Worm (Caenorhabditis elegans): Measurements from ENCODE around the gene ZK1321.4.

The ZK1321.4 gene

DNA sequence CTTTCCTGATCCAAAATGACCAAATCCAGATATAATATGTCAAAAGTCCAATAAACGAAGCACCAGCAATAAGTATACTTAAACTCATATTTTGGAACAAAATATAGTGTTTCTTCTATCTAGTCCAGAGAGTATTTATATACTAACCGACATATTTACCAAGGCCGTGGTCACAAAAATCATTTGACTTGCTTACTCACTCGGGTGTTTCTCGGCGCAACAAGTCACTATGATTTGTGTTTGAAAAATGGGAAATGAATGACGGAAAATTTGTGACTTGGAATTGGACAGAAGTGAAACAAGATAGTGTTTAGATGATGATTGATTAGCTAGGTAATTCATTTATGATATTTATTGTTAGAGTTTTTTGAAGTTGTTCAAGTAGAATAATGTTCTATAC is 26.5 kb upstream of the ZK1321.4 start, which contains the start of gene cyp-13A5:
cyp-13A5 (minus strand) TSS at position 112 of the 400 bp plus-strand sequence.
- TF ChIP-seq rpc-1 (optimal IDR thresholded peaks at IDR 0.05) (no peak), rpc-1 (tag; optimal IDR thresholded peaks at IDR 0.05) (no peak), nhr-80 (tag; optimal IDR thresholded peaks at IDR 0.05) (peak; percentile 85), Y79H2A.3 (GFP tag; conservative IDR thresholded peaks at IDR 0.05) (no peak), cebp-1 (GFP tag; IDR thresholded peaks at IDR 0.05) (no peak), cebp-1 (tag; optimal IDR thresholded peaks at IDR 0.05) (peak; percentile 19)

ce11 chrII:9797664-9798063 is 23.9 kb upstream of the ZK1321.4 start, which contains the start of gene cyp-13A4:
Gene cyp-13A4 (minus strand): TSS chrII:9797740.
- TF ChIP-seq nhr-80 (tag; optimal IDR thresholded peaks at IDR 0.05) (peak; percentile 80), cebp-1 (GFP tag; IDR thresholded peaks at IDR 0.05) (no peak), cebp-1 (tag; optimal IDR thresholded peaks at IDR 0.05) (no peak)

DNA sequence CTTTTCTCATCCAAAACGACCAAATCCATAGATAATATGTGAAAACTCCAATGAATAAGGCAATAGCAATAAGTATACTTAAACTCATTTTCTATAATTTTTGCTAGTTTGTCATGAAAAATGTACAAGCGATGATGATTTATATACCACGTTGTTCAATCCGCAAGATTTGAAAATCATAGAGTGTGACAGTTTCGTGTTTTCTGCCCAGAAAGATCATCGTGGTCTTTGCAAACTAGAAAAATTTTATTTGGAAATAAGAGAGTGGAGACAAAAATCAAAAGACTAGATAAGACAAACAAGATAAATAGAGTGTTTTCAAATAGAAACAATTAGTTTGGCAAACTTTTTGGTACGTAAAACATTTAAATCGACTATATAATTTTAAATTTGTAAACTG is 19.5 kb upstream of the ZK1321.4 start, which contains the start of gene cyp-13A3:
cyp-13A3 (minus strand) TSS at position 101 of the 400 bp plus-strand sequence.
- TF ChIP-seq ama-1 (optimal IDR thresholded peaks at IDR 0.05), result no peak
- no peak for TF ChIP-seq ama-1 (GFP tag; optimal IDR thresholded peaks at IDR 0.05)

- TF ChIP-seq cebp-1 (GFP tag; IDR thresholded peaks at IDR 0.05) (peak; percentile 7; the same call in 1 of the 2 replicates), cebp-1 (tag; optimal IDR thresholded peaks at IDR 0.05) (no peak), atf-7 (tag; optimal IDR thresholded peaks at IDR 0.05) (peak; percentile 66), ztf-22 (GFP tag; optimal IDR thresholded peaks at IDR 0.05) (peak; percentile 38), B0261.1 (tag; optimal IDR thresholded peaks at IDR 0.05) (no peak), egrh-3 (GFP tag; IDR thresholded peaks at IDR 0.05) (no peak), F10E7.11 (tag; optimal IDR thresholded peaks at IDR 0.05) (no peak), ets-4 (GFP tag; optimal IDR thresholded peaks at IDR 0.05) (peak; percentile 53), nhr-80 (tag; optimal IDR thresholded peaks at IDR 0.05) (peak; percentile 90), bed-2 (GFP tag; IDR thresholded peaks at IDR 0.05) (no peak)
Measured at ce11 chrII:9791185-9791584, 17.4 kb upstream of the ZK1321.4 start.

DNA sequence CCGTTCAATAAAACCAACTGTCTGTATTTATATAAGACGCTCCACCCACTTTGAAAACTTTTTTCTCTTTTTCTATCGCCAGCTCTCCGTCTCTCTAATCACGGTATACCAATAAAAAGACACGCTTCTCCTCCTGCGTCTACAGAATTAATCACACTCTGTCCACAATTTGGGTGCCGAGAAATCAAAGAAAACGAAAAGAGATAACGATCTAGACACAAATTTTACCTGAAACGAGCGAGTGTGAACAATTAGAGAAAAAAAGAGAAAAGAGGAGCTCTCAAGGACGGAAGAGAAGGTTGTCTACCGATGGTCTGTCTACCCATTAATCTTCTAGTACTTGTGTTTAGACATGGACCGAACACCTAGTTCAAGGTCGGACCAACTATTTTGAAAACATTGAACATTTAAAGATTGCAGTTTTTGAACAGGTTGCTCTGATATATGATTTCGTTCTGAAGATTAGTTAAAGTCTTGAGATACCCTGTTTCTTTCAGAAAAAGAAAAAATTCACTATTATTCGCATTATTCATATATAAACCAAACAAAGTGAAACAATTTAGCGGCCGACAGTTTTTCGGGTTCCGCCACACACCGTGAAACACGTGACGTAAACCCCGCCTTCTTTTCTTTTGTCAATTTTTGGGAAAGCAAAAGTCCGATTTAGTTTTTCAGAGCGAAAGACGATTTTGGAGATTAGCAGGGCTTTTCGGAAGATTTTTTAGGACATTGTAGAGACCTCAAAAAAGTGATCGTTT is 13.8 kb upstream of the ZK1321.4 start, which contains the start of gene cyp-13A2:
cyp-13A2 (minus strand) TSS at position 235 of the 758 bp plus-strand sequence.
- peak; percentile 24; the same call in 1 of the 2 replicates for TF ChIP-seq F33H1.4 (GFP tag; IDR thresholded peaks at IDR 0.05)
- TF ChIP-seq hmg-1.2 (GFP tag; IDR thresholded peaks at IDR 0.05), result peak; percentile 84
- TF ChIP-seq him-1 (tag; optimal IDR thresholded peaks at IDR 0.05), result peak; percentile 56
- peak; percentile 6 for TF ChIP-seq pha-4 (tag; optimal IDR thresholded peaks at IDR 0.05)
- TF ChIP-seq snpc-4 (GFP tag; optimal IDR thresholded peaks at IDR 0.05), result peak; percentile 93
- peak; percentile 94 to 98 (median 96) for TF ChIP-seq snpc-4 (tag; optimal IDR thresholded peaks at IDR 0.05)
- peak; percentile 86 for TF ChIP-seq snpc-3.4 (tag; optimal IDR thresholded peaks at IDR 0.05)
- TF ChIP-seq rcor-1 (GFP tag; IDR thresholded peaks at IDR 0.05), result no peak
- no peak for TF ChIP-seq unc-62 (GFP tag; optimal IDR thresholded peaks at IDR 0.05)
- no peak for TF ChIP-seq rpc-1 (optimal IDR thresholded peaks at IDR 0.05)
- peak; percentile 3 for TF ChIP-seq rpc-1 (tag; optimal IDR thresholded peaks at IDR 0.05)
- TF ChIP-seq dox-1 (GFP tag; IDR thresholded peaks at IDR 0.05), result no peak
- peak; percentile 93 for TF ChIP-seq snpc-1.1 (tag; optimal IDR thresholded peaks at IDR 0.05; ENCODE audit: insufficient read depth)
- no peak for TF ChIP-seq F52B5.7 (tag; optimal IDR thresholded peaks at IDR 0.05)
- TF ChIP-seq tbp1 (GFP tag; optimal IDR thresholded peaks at IDR 0.05), result peak; percentile 57
- TF ChIP-seq chd-7 (tag; optimal IDR thresholded peaks at IDR 0.05), result no peak
- peak; percentile 89 for TF ChIP-seq nhr-80 (tag; optimal IDR thresholded peaks at IDR 0.05)
- 0 out of 2 replicates have a peak, but pooled peaks have one; percentile 27 for TF ChIP-seq B0336.3 (GFP tag; IDR thresholded peaks at IDR 0.05)
- no peak for TF ChIP-seq lin-54 (GFP tag; optimal IDR thresholded peaks at IDR 0.05)
